Worm (Caenorhabditis elegans) whole organism, young adult: ENCODE measurements around the gene sri-6.

ENCODE experiments used
- B0019.2 ChIP-seq: fragments of 200-800 bp; sonication (Bioruptor generic); conservative IDR thresholded peaks from 2 replicates; pipeline ENCODE4 v1.3.6; 2022; ENCODE audit warnings: missing genetic modification reagents, missing genetic modification characterization, missing compliant biosample characterization
- B0035.1 ChIP-seq: sonication (generic microtip); optimal IDR thresholded peaks from 2 replicates; lab custom pipeline; 2016; ENCODE audit warnings: missing genetic modification characterization, mild to moderate bottlenecking, missing compliant biosample characterization, missing genotype, missing genetic modification reagents
- C06A6.2 ChIP-seq: fragments of 200-800 bp; sonication (Bioruptor generic); conservative IDR thresholded peaks from 2 replicates; pipeline ENCODE4 v1.3.6; 2022; ENCODE audit warnings: missing genetic modification characterization, missing compliant biosample characterization
- C17E4.6 ChIP-seq: fragments of 200-800 bp; sonication (Bioruptor generic); IDR thresholded peaks from 2 replicates; pipeline ENCODE4 v1.3.6; 2022; ENCODE audit warnings: missing genetic modification reagents, missing genetic modification characterization, missing compliant biosample characterization
- F37B4.10 ChIP-seq: fragments of 200-800 bp; sonication (Bioruptor generic); IDR thresholded peaks from 2 replicates; pipeline ENCODE4 v1.3.6; 2022; ENCODE audit warnings: missing genetic modification characterization, missing compliant biosample characterization
- F57A8.1 ChIP-seq: fragments of 200-800 bp; sonication (Bioruptor generic); optimal IDR thresholded peaks from 2 replicates; lab custom pipeline; 2018; ENCODE audit warnings: mild to moderate bottlenecking, missing genetic modification characterization, moderate library complexity, missing compliant biosample characterization
- ZK185.1 ChIP-seq: sonication (generic microtip); optimal IDR thresholded peaks from 2 replicates; lab custom pipeline; 2016; ENCODE audit warnings: mild to moderate bottlenecking, missing genetic modification characterization, missing compliant biosample characterization; ENCODE audit not compliant: poor library complexity, severe bottlenecking
- akir-1 ChIP-seq: fragments of 200-800 bp; sonication (Bioruptor generic); optimal IDR thresholded peaks from 2 replicates; lab custom pipeline; 2018; ENCODE audit warnings: mild to moderate bottlenecking, missing genetic modification characterization, moderate library complexity, missing compliant biosample characterization
- ama-1 ChIP-seq, 3 experiments: fragments of 150-350 bp in 1 of 3; sonication (generic microtip) in 2 of 3; optimal IDR thresholded peaks; 2 replicates each; lab custom pipeline; 2014 to 2018; ENCODE audit warnings: missing biosample characterization in 2 of 3, missing genetic modification characterization in 2 of 3, missing genetic modification reagents in 2 of 3
- ccch-3 ChIP-seq: fragments of 200-800 bp; sonication (Bioruptor generic); optimal IDR thresholded peaks from 2 replicates; lab custom pipeline; 2018; ENCODE audit warnings: mild to moderate bottlenecking, missing genetic modification characterization, missing compliant biosample characterization
- ceh-100 ChIP-seq: fragments of 200-800 bp; sonication (Bioruptor generic); IDR thresholded peaks from 2 replicates; pipeline ENCODE4 v1.3.6; 2022; ENCODE audit warnings: missing genetic modification reagents, missing genetic modification characterization, missing compliant biosample characterization
- ceh-40 ChIP-seq: fragments of 200-800 bp; sonication (Bioruptor generic); IDR thresholded peaks from 2 replicates; pipeline ENCODE4 v1.3.6; 2022; ENCODE audit warnings: missing genetic modification characterization, missing compliant biosample characterization
- chd-7 ChIP-seq: sonication (generic microtip); optimal IDR thresholded peaks from 2 replicates; lab custom pipeline; 2016; ENCODE audit warnings: mild to moderate bottlenecking, missing genetic modification characterization, moderate library complexity, missing compliant biosample characterization
- egl-44 ChIP-seq: fragments of 200-800 bp; sonication (Bioruptor generic); IDR thresholded peaks from 2 replicates; pipeline ENCODE4 v1.3.6; 2022; ENCODE audit warnings: missing genetic modification reagents, missing genetic modification characterization, missing compliant biosample characterization
- ekl-4 ChIP-seq: fragments of 200-800 bp; sonication (Bioruptor generic); IDR thresholded peaks from 2 replicates; pipeline ENCODE4 v1.3.6; 2022; ENCODE audit warnings: missing genetic modification reagents, missing genetic modification characterization, missing compliant biosample characterization
- hrde-1 ChIP-seq: sonication (generic microtip); optimal IDR thresholded peaks from 2 replicates; lab custom pipeline; 2016; ENCODE audit warnings: missing genetic modification characterization, mild to moderate bottlenecking, missing compliant biosample characterization, moderate library complexity, missing genotype, missing genetic modification reagents, borderline replicate concordance
- hsf-1 ChIP-seq: fragments of 200-800 bp; sonication (Bioruptor generic); IDR thresholded peaks from 2 replicates; pipeline ENCODE4 v1.3.6; 2022; ENCODE audit warnings: missing genetic modification reagents, missing genetic modification characterization, missing compliant biosample characterization
- lin-35 ChIP-seq, 3 experiments: fragments of 150-350 bp in 2 of 3; sonication (generic microtip) in 1 of 3; optimal IDR thresholded peaks; 2 replicates each; lab custom pipeline; 2014 to 2018; ENCODE audit warnings: missing biosample characterization in 3 of 3, missing genetic modification characterization in 3 of 3, missing genetic modification reagents in 3 of 3
- lin-40 ChIP-seq: sonication (generic microtip); optimal IDR thresholded peaks from 2 replicates; lab custom pipeline; 2016; ENCODE audit warnings: missing genetic modification characterization, mild to moderate bottlenecking, missing compliant biosample characterization, missing genotype, missing genetic modification reagents
- lin-54 ChIP-seq: fragments of 200-800 bp; sonication (Bioruptor generic); optimal IDR thresholded peaks from 2 replicates; lab custom pipeline; 2018; ENCODE audit warnings: mild to moderate bottlenecking, missing genetic modification characterization, missing compliant biosample characterization
- lsl-1 ChIP-seq: fragments of 200-800 bp; sonication (Bioruptor generic); optimal IDR thresholded peaks from 2 replicates; lab custom pipeline; 2018; ENCODE audit warnings: mild to moderate bottlenecking, missing genetic modification characterization, moderate library complexity, missing compliant biosample characterization
- madf-3 ChIP-seq: fragments of 200-800 bp; sonication (Bioruptor generic); IDR thresholded peaks from 2 replicates; pipeline ENCODE4 v1.3.6; 2022; ENCODE audit warnings: missing genetic modification reagents, missing genetic modification characterization, missing compliant biosample characterization
- madf-8 ChIP-seq: fragments of 200-800 bp; sonication (Bioruptor generic); conservative IDR thresholded peaks from 2 replicates; pipeline ENCODE4 v1.3.6; 2022; ENCODE audit warnings: missing genetic modification reagents, missing genetic modification characterization, missing compliant biosample characterization
- mes-4 ChIP-seq: sonication (generic microtip); optimal IDR thresholded peaks from 2 replicates; lab custom pipeline; 2016; ENCODE audit warnings: missing genotype, missing genetic modification characterization, missing compliant biosample characterization
- mxl-1 ChIP-seq: sonication (generic microtip); optimal IDR thresholded peaks from 2 replicates; lab custom pipeline; 2016; ENCODE audit warnings: missing genetic modification characterization, missing compliant biosample characterization
- nhr-120 ChIP-seq: fragments of 200-800 bp; sonication (Bioruptor generic); IDR thresholded peaks from 2 replicates; pipeline ENCODE4 v1.3.6; 2022; ENCODE audit warnings: missing genetic modification characterization, missing compliant biosample characterization
- nhr-179 ChIP-seq: sonication (generic microtip); optimal IDR thresholded peaks from 2 replicates; lab custom pipeline; 2016; ENCODE audit warnings: mild to moderate bottlenecking, missing genetic modification characterization, missing compliant biosample characterization
- rcor-1 ChIP-seq: fragments of 200-800 bp; sonication (Bioruptor generic); IDR thresholded peaks from 2 replicates; pipeline ENCODE4 v1.3.6; 2022; ENCODE audit warnings: missing genetic modification reagents, missing genetic modification characterization, missing compliant biosample characterization
- rec-8 ChIP-seq, 2 experiments: sonication (generic microtip); optimal IDR thresholded peaks; 2 replicates each; lab custom pipeline; 2016; ENCODE audit warnings: mild to moderate bottlenecking in 2 of 2, missing genetic modification characterization in 2 of 2, missing genetic modification reagents in 2 of 2, missing genotype in 2 of 2, missing biosample characterization in 1 of 2, missing compliant biosample characterization in 1 of 2, moderate library complexity in 1 of 2
- sea-2 ChIP-seq: fragments of 200-800 bp; sonication (Bioruptor generic); IDR thresholded peaks from 2 replicates; pipeline ENCODE4 v1.3.6; 2022; ENCODE audit warnings: missing genetic modification characterization, missing compliant biosample characterization
- tbp1 ChIP-seq: fragments of 200-800 bp; sonication (Bioruptor generic); optimal IDR thresholded peaks from 2 replicates; lab custom pipeline; 2018; ENCODE audit warnings: mild to moderate bottlenecking, missing genetic modification characterization, missing compliant biosample characterization
- tbx-9 ChIP-seq: sonication (generic microtip); optimal IDR thresholded peaks from 2 replicates; lab custom pipeline; 2016; ENCODE audit warnings: borderline replicate concordance, missing genetic modification characterization, inconsistent platforms, missing compliant biosample characterization
- tlf-1 ChIP-seq: fragments of 200-800 bp; sonication (Bioruptor generic); optimal IDR thresholded peaks from 2 replicates; lab custom pipeline; 2018; ENCODE audit warnings: mild to moderate bottlenecking, missing genetic modification characterization, missing compliant biosample characterization
- zfh-2 ChIP-seq: fragments of 200-800 bp; sonication (Bioruptor generic); conservative IDR thresholded peaks from 2 replicates; pipeline ENCODE4 v1.3.6; 2022; ENCODE audit warnings: missing genetic modification reagents, missing genetic modification characterization, missing compliant biosample characterization
- zim-3 ChIP-seq: sonication (generic microtip); optimal IDR thresholded peaks from 2 replicates; lab custom pipeline; 2017; ENCODE audit warnings: mild to moderate bottlenecking, missing genetic modification characterization, moderate library complexity, missing compliant biosample characterization

Gene sri-6

DNA sequence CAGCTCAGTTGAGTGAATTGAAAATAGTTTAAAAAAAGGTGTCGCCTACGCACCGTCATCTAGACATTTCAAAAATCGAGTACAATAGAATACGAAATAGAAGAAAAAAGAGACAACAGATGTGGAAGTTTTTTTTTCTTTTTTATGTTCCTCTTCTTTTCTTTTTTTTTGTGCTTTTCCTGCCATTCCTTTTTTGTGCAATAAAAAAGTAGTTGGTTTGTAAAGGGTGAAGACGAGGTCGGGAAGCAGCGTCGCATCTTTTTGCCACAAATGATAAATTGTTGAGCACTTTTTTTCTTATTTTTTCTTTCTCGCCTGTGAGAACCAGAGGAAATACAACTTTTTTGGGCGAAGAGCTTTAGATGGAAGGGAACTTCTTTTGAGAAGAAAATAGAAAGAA, 21.0 kb downstream of the sri-6 start:
- TF ChIP-seq lin-40 (tag; lab: Kevin White, UChicago) (no peak), mxl-1 (tag; lab: Kevin White, UChicago) (no peak), B0035.1 (no peak), F57A8.1 (GFP tag; lab: Kevin White, UChicago) (no peak), lin-54 (GFP tag; lab: Kevin White, UChicago) (no peak), hrde-1 (tag; lab: Kevin White, UChicago) (no peak), F37B4.10 (GFP tag; lab: Robert Waterston, UW) (no peak), tlf-1 (no peak), ama-1 (optimal IDR thresholded peaks at IDR 0.05; lab: Kevin White, UChicago) (no peak), ama-1 (GFP tag; optimal IDR thresholded peaks at IDR 0.05; lab: Kevin White, UChicago) (no peak), zfh-2 (no peak), lin-35 (GFP tag; optimal IDR thresholded peaks at IDR 0.05; lab: Kevin White, UChicago) (no peak), zim-3 (tag; lab: Kevin White, UChicago) (no peak), rcor-1 (GFP tag; lab: Robert Waterston, UW) (no peak), lsl-1 (GFP tag; lab: Kevin White, UChicago) (no peak), nhr-179 (tag; lab: Kevin White, UChicago) (no peak)

DNA sequence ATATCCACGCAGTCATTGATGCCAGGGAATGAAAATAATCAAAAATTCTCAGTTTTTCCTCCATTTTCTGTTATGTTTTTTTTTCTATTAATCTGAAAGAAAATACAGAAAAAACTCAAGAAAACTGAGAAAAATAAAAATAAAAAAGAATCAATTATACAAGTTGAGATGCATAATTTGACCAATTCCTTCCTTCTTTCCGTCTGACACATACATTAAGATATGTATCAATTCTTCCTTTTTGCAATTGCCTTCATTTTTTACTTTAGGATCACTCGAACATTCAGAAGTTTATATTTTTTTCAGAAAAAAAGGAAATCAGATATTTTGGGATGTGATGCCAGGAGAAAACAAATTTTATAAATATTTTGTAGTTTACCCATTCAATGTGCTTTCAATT, 21.9 kb downstream of the sri-6 start, which contains the start of gene F57B1.5:
Gene F57B1.5, plus strand, starts transcription at position 301 of the 400 bp plus-strand sequence.
- no peak for TF ChIP-seq rec-8 (tag; optimal IDR thresholded peaks at IDR 0.05; lab: Kevin White, UChicago)
- TF ChIP-seq C06A6.2 (GFP tag; lab: Robert Waterston, UW) = no peak
- no peak for TF ChIP-seq sea-2 (GFP tag; lab: Robert Waterston, UW)
- no peak for TF ChIP-seq tbx-9 (tag; lab: Kevin White, UChicago)
- no peak for TF ChIP-seq mes-4 (tag; lab: Kevin White, UChicago)
- TF ChIP-seq, all 124 proteins: peak for 0

DNA sequence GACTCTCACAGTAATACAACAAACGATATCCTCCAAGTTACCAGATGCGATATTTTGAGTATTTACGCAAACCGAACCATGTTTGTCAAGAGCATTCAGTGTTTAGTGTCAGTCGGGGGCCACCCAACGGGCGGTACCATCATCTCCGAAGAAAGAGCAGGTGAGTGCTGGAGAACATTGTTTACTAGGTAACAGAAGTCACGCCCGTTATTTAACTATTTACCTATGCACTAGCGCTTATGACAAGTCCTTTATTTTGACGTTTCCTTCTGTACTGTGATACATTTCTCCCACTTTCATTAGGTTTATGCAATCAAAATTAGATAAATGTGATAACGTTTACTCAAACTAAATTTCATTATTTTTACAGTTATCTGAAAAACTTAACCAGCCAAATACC, 24.1 kb downstream of the sri-6 start, which contains the start of gene F57B1.6:
Gene F57B1.6, plus strand, starts transcription at position 79 of the 400 bp plus-strand sequence.
- TF ChIP-seq ceh-40 (no peak), nhr-120 (GFP tag; lab: Robert Waterston, UW) (no peak), B0019.2 (GFP tag; lab: Robert Waterston, UW) (no peak), ccch-3 (GFP tag; lab: Kevin White, UChicago) (no peak), ekl-4 (GFP tag; lab: Robert Waterston, UW) (no peak), madf-3 (no peak), chd-7 (tag; lab: Kevin White, UChicago) (no peak), tbp1 (GFP tag; lab: Kevin White, UChicago) (no peak), hsf-1 (GFP tag; lab: Robert Waterston, UW) (no peak), ZK185.1 (tag; lab: Kevin White, UChicago) (no peak), tlf-1 (no peak), ama-1 (optimal IDR thresholded peaks at IDR 0.05; lab: Kevin White, UChicago) (no peak), ama-1 (GFP tag; optimal IDR thresholded peaks at IDR 0.05; lab: Kevin White, UChicago) (no peak), egl-44 (GFP tag; lab: Robert Waterston, UW) (no peak), madf-8 (no peak), ceh-100 (GFP tag; lab: Robert Waterston, UW) (no peak), tbx-9 (tag; lab: Kevin White, UChicago) (no peak), C17E4.6 (GFP tag; lab: Robert Waterston, UW) (no peak), akir-1 (no peak)
